Worm (Caenorhabditis elegans): ENCODE results near the gene K08E7.8.

The K08E7.8 gene

DNA sequence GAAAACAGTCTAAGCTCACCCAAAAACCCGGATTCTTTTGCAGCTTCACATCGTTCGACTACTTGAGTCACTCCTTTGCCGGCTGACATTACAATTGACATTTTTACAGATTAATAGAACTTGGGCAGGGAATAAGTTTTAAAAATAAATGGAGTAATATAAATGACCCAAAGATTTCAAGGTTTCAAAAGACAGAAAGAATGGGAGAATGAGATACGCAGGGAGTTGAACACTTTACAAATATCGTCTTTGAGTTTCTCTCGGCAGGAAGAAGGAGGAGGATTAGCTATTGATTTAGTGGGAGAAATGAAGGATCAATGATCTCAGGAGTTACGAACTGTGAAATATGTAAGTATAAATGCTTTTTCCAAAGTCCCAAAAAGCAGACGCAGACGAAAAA lies at the start of gene K08E7.8:
Gene K08E7.8, minus strand, starts transcription at position 101 of the 400 bp plus-strand sequence.
- TF ChIP-seq ztf-29 (GFP tag; IDR thresholded peaks at IDR 0.05), result no peak
- no peak for TF ChIP-seq tab-1 (GFP tag; IDR thresholded peaks at IDR 0.05)
- TF ChIP-seq cog-1 (tag; optimal IDR thresholded peaks at IDR 0.05), result no peak
- TF ChIP-seq ref-1 (GFP tag; conservative IDR thresholded peaks at IDR 0.05), result no peak
- no peak for TF ChIP-seq flt-1 (GFP tag; IDR thresholded peaks at IDR 0.05)
- TF ChIP-seq med-1 (GFP tag; optimal IDR thresholded peaks at IDR 0.05; ENCODE audit: insufficient read depth), result no peak
- TF ChIP-seq ztf-23 (GFP tag; IDR thresholded peaks at IDR 0.05), result no peak
- TF ChIP-seq klf-2 (GFP tag; conservative IDR thresholded peaks at IDR 0.05), result no peak
- no peak for TF ChIP-seq T22C8.4 (GFP tag; IDR thresholded peaks at IDR 0.05)

DNA sequence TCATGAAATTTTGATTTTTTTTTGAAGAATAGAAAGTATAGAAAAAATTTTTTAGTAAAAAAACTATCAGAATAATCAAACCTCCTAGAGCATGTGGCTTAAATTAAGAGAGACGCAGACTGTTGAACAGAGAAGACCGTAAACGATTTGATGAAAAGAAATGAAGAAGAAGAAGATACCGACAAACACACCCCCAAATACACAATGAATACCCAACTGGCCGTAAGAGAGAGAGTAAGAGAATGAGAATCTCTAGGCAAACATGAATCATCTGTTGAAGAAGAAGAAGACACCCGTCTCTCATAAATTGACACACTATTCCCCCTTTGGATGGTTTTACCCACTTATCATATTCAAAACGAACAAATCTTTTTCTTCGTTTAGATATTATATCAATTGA lies 48.0 kb upstream of the K08E7.8 start:
- TF ChIP-seq ref-1 (GFP tag; conservative IDR thresholded peaks at IDR 0.05) (no peak), cog-1 (tag; optimal IDR thresholded peaks at IDR 0.05) (peak; percentile 45)

DNA sequence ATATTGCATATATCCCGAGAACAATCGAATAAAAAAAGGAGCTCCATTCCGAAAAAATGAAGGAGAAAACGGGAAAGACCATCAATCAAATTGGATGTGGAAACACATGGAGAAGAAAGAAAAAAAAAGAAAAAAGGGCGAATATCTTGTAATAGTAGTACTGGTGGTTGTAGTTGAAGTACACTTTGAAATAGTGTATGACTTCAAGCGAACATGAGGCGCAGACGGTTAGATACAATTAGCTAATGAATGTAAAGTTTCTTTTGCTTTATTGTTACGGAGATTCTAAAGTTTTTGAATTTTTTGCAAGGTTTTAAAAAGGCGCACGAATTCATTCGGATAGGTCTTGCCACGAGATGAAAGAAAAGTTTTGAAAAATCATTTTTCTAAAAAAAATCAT lies 46.6 kb upstream of the K08E7.8 start:
- TF ChIP-seq cog-1 (tag; optimal IDR thresholded peaks at IDR 0.05) (no peak), flt-1 (GFP tag; IDR thresholded peaks at IDR 0.05) (no peak), ref-1 (GFP tag; conservative IDR thresholded peaks at IDR 0.05) (no peak), ztf-23 (GFP tag; IDR thresholded peaks at IDR 0.05) (no peak), med-1 (GFP tag; optimal IDR thresholded peaks at IDR 0.05; ENCODE audit: insufficient read depth) (no peak), tab-1 (GFP tag; IDR thresholded peaks at IDR 0.05) (no peak), klf-2 (GFP tag; conservative IDR thresholded peaks at IDR 0.05) (no peak), ztf-29 (GFP tag; IDR thresholded peaks at IDR 0.05) (no peak), T22C8.4 (GFP tag; IDR thresholded peaks at IDR 0.05) (no peak)

DNA sequence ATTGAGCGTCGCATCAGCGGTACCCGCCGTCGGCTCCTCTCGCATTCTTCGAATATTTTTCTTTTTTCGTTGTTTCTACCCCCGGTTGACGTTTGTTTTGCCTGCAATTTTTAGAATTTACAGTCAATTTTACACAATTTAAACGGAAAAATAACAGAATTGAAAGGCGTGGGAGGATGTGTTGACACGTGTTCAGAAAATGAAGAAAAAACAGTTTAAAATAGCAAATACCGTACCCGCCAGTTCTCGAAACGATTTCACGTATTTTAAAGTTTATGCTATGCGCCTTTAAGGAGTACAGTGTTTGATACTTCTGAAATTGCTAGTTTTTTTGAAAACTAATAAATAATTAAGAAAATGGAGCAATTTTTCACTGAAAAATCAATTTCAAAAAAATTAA lies 45.1 kb upstream of the K08E7.8 start, which contains the start of gene ark-1:
Gene ark-1, minus strand, starts transcription at position 101 of the 400 bp plus-strand sequence.
- no peak for TF ChIP-seq med-1 (GFP tag; optimal IDR thresholded peaks at IDR 0.05; ENCODE audit: insufficient read depth)
- TF ChIP-seq ref-1 (GFP tag; conservative IDR thresholded peaks at IDR 0.05), result no peak
- TF ChIP-seq tab-1 (GFP tag; IDR thresholded peaks at IDR 0.05), result no peak

DNA sequence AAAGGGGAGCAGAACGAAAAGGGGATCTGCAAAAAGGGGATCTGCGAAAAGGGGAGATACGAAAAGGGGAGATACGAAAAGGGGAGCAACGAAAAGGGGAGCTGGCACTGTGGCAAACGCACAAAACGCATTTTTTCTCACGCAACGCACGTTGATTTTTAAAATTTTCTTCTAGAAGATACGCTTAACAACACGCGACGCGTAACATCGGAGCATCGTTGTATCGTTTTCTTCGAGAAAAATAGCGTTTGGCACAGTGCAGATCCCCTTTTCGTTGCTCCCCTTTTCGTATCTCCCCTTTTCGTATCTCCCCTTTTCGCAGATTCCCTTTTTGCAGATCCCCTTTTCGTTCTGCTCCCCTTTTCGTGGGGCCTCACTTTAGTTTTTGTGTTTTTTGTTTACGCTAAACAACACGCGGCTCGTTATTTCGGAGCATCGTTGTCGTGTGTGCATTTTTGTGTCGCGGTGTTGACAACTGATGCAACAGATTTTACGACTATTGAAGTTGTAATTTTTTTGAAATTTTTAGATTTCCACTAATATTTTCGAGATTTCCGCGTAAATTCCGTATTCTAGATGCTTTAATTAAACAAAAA lies 35.7 kb upstream of the K08E7.8 start:
- TF ChIP-seq ztf-23 (GFP tag; IDR thresholded peaks at IDR 0.05) (0 out of 2 replicates have a peak, but pooled peaks have one; percentile 26), ref-1 (GFP tag; conservative IDR thresholded peaks at IDR 0.05) (0 out of 2 replicates have a peak, but pooled peaks have one; percentile 12)

DNA sequence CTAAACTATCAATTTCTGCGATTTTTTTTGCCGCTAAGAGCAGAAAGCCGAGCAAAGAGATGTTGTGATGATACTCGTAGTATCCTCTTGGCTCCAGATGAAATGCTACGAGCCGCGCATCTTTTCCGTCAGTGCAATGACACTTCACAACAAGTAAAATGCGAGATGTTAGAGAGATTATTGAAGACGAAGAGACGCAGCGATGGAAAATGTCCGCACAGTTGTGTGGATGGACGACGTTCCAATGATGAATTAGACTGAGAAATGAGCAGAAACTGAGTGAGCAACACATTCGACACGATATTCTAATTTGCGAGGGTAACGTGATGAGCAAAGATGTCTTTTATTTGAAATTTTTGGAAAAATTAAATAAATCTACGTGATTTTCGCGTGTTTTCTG lies 35.1 kb upstream of the K08E7.8 start:
- TF ChIP-seq ztf-23 (GFP tag; IDR thresholded peaks at IDR 0.05), result no peak
- no peak for TF ChIP-seq med-1 (GFP tag; optimal IDR thresholded peaks at IDR 0.05; ENCODE audit: insufficient read depth)
- no peak for TF ChIP-seq flt-1 (GFP tag; IDR thresholded peaks at IDR 0.05)
- no peak for TF ChIP-seq T22C8.4 (GFP tag; IDR thresholded peaks at IDR 0.05)
- no peak for TF ChIP-seq klf-2 (GFP tag; conservative IDR thresholded peaks at IDR 0.05)
- no peak for TF ChIP-seq ztf-29 (GFP tag; IDR thresholded peaks at IDR 0.05)
- no peak for TF ChIP-seq cog-1 (tag; optimal IDR thresholded peaks at IDR 0.05)
- TF ChIP-seq ref-1 (GFP tag; conservative IDR thresholded peaks at IDR 0.05), result no peak
- no peak for TF ChIP-seq tab-1 (GFP tag; IDR thresholded peaks at IDR 0.05)

DNA sequence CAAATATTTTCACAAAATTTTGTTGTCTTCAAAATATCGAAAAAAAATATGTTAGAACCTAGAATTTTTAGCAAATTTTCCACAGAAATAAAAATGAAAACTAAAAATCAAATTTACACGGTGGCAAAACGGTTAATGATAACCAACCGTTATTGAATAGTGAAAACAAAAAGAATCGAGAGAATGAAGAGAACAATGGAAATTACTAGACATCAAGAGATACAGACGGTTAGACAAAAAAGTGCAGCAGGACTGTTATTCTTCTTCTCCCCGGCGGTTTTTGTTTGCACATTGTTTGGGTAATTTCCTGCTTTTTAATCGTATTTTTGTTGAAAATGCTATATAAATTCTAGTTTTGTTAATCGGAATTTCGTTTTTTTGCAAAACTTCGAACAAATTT lies 33.0 kb upstream of the K08E7.8 start:
- no peak for TF ChIP-seq med-1 (GFP tag; optimal IDR thresholded peaks at IDR 0.05; ENCODE audit: insufficient read depth)
- TF ChIP-seq tab-1 (GFP tag; IDR thresholded peaks at IDR 0.05), result no peak
- TF ChIP-seq ztf-29 (GFP tag; IDR thresholded peaks at IDR 0.05), result no peak
- TF ChIP-seq ztf-23 (GFP tag; IDR thresholded peaks at IDR 0.05), result no peak
- no peak for TF ChIP-seq T22C8.4 (GFP tag; IDR thresholded peaks at IDR 0.05)
- no peak for TF ChIP-seq flt-1 (GFP tag; IDR thresholded peaks at IDR 0.05)
- no peak for TF ChIP-seq cog-1 (tag; optimal IDR thresholded peaks at IDR 0.05)

DNA sequence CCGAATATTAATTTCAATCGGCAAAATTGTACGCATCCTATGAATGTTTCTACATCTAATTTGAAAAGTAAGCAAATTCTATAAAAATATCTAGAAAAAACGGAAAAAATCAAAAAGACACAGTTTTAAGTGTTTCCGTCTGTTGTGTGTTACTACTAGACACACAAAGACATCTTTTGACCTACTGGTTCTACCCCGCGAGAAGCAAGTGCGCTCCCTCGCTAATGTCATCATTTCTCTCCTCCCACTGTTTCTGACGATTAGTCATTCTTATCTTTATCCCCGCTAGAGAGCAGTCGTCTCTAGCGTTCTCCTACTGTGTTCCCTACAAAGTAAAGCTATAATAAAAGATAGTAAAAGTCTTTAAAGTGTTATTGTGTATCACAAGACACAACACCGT lies 32.1 kb upstream of the K08E7.8 start:
- TF ChIP-seq ztf-29 (GFP tag; IDR thresholded peaks at IDR 0.05), result no peak
- no peak for TF ChIP-seq ref-1 (GFP tag; conservative IDR thresholded peaks at IDR 0.05)
- no peak for TF ChIP-seq cog-1 (tag; optimal IDR thresholded peaks at IDR 0.05)
- no peak for TF ChIP-seq tab-1 (GFP tag; IDR thresholded peaks at IDR 0.05)
- no peak for TF ChIP-seq klf-2 (GFP tag; conservative IDR thresholded peaks at IDR 0.05)
- TF ChIP-seq T22C8.4 (GFP tag; IDR thresholded peaks at IDR 0.05), result no peak
- no peak for TF ChIP-seq flt-1 (GFP tag; IDR thresholded peaks at IDR 0.05)
- no peak for TF ChIP-seq ztf-23 (GFP tag; IDR thresholded peaks at IDR 0.05)
- TF ChIP-seq med-1 (GFP tag; optimal IDR thresholded peaks at IDR 0.05; ENCODE audit: insufficient read depth), result no peak

DNA sequence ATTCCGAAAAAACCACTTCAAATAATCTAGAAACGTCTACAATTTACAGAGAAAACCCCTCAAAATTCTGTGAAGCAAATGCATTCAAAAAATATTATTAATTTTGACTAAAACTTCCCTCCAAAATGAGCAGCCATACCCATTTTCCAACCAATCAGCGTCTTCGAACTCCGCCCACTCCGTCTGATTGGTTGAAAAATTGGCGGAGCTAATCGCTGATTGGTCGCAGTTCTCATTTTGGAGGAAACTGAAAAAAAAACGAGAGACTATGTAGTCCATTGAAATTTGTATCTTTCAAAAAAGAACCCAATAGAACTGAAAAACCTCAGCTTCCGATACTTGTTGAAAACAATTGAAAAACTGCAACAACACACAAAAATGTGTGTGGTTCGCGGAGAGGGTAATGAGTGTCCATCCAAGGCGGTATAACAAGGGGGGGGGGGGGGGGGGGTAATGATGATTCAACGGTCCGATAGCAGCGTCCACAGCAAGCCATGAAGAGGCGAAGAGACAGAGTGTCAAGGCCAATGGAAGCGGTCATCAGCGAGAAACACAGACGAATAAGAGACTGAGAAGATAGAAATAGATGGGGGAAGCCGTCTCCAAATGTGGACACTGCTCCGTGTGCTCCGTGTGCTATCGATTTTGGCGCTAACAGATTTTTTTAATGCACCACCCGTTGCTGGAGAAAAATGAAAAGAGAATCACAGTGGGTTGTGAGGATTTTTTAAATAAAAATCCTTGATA lies 31.2 kb upstream of the K08E7.8 start:
- TF ChIP-seq flt-1 (GFP tag; IDR thresholded peaks at IDR 0.05) (peak; percentile 74), ztf-29 (GFP tag; IDR thresholded peaks at IDR 0.05) (peak; percentile 87), med-1 (GFP tag; optimal IDR thresholded peaks at IDR 0.05; ENCODE audit: insufficient read depth) (no peak), tab-1 (GFP tag; IDR thresholded peaks at IDR 0.05) (peak; percentile 13; the same call in 1 of the 2 replicates), klf-2 (GFP tag; conservative IDR thresholded peaks at IDR 0.05) (no peak)

DNA sequence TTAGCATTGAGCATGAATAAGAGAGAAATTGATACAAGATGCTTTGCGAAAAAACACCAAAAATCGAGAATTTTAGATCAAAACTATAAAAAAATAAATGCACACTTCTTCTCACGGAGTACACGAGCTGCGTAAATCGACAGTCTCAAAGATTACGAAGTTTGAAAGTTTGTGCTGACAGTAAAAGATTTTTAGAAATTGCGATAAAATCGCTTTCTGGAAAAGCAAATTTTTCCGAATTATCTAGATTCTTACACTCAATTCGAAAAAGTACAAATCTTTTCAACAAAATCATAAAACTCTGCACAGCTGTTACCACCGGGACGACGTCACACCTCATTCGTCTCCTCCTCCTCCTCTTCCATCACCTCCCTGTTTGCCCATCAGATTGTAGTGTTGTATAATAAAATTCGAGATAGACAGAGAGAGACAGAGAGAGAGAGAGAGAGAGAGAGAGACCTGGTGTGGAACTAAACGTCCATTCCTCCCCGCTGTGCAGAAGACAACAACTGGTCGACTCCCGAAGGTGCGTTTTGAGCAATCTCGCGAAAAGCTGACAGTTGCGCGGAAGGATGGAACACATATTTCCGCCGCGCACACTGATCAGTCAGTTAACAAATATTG lies 29.4 kb upstream of the K08E7.8 start:
- TF ChIP-seq ref-1 (GFP tag; conservative IDR thresholded peaks at IDR 0.05) (no peak), flt-1 (GFP tag; IDR thresholded peaks at IDR 0.05) (0 out of 2 replicates have a peak, but pooled peaks have one; percentile 37), ztf-23 (GFP tag; IDR thresholded peaks at IDR 0.05) (no peak), cog-1 (tag; optimal IDR thresholded peaks at IDR 0.05) (peak; percentile 30)

All from whole organism, midembryonic.